Fruit fly (Drosophila melanogaster) whole organism, embryonic: ENCODE measurements around the gene lectin-37Db.

Experiments used
- Aef1 ChIP-seq: fragments of 200-800 bp; sonication (Bioruptor generic); IDR thresholded peaks from 3 replicates; pipeline ENCODE4 v1.3.6; 2022; ENCODE audit warnings: missing biosample characterization, missing genetic modification characterization
- CG11560 ChIP-seq: fragments of 200-800 bp; sonication (Bioruptor generic); IDR thresholded peaks from 3 replicates; pipeline ENCODE4 v1.3.6; 2022; ENCODE audit warnings: missing biosample characterization, missing genetic modification characterization
- CG12155 ChIP-seq: fragments of 200-800 bp; sonication (Bioruptor generic); optimal IDR thresholded peaks from 3 replicates; lab custom pipeline; 2016; ENCODE audit warnings: missing biosample characterization, missing genetic modification characterization
- CG13624 ChIP-seq: fragments of 200-800 bp; sonication (Bioruptor generic); optimal IDR thresholded peaks from 2 replicates; lab custom pipeline; 2016; ENCODE audit warnings: missing biosample characterization, missing genetic modification characterization
- CG14710 ChIP-seq: fragments of 200-800 bp; sonication (Bioruptor generic); optimal IDR thresholded peaks from 3 replicates; lab custom pipeline; 2019; ENCODE audit warnings: missing biosample characterization, mild to moderate bottlenecking, missing genetic modification characterization, moderate library complexity
- CG15514 ChIP-seq: fragments of 200-800 bp; sonication (Bioruptor generic); optimal IDR thresholded peaks from 3 replicates; lab custom pipeline; 2017; ENCODE audit warnings: missing biosample characterization, missing genetic modification characterization, mild to moderate bottlenecking, moderate library complexity, missing genetic modification reagents
- CG1647 ChIP-seq: fragments of 200-800 bp; sonication (Bioruptor generic); optimal IDR thresholded peaks from 3 replicates; lab custom pipeline; 2016; ENCODE audit warnings: missing biosample characterization, missing genetic modification characterization
- CG17186 ChIP-seq: fragments of 200-800 bp; sonication (Bioruptor generic); optimal IDR thresholded peaks from 3 replicates; lab custom pipeline; 2017; ENCODE audit warnings: missing biosample characterization, missing genetic modification reagents, missing genetic modification characterization
- CG17568 ChIP-seq: fragments of 200-800 bp; sonication (Bioruptor generic); optimal IDR thresholded peaks from 2 replicates; lab custom pipeline; 2018; ENCODE audit warnings: missing biosample characterization, mild to moderate bottlenecking, missing genetic modification characterization, moderate library complexity
- CG17829 ChIP-seq: fragments of 200-800 bp; optimal IDR thresholded peaks from 2 replicates; lab custom pipeline; 2019; ENCODE audit warnings: missing biosample characterization, mild to moderate bottlenecking, missing genetic modification characterization, moderate library complexity
- CG1832 ChIP-seq: fragments of 200-800 bp; sonication (Bioruptor generic); optimal IDR thresholded peaks from 2 replicates; lab custom pipeline; 2017; ENCODE audit warnings: missing biosample characterization, mild to moderate bottlenecking, missing genetic modification characterization, inconsistent platforms
- CG2129 ChIP-seq: fragments of 200-800 bp; sonication (Bioruptor generic); IDR thresholded peaks from 2 replicates; pipeline ENCODE4 v1.3.6; 2022; ENCODE audit warnings: missing biosample characterization, missing genetic modification characterization; ENCODE audit not compliant: partially characterized antibody
- CG30403 ChIP-seq: fragments of 200-800 bp; sonication (Bioruptor generic); optimal IDR thresholded peaks from 3 replicates; lab custom pipeline; 2016; ENCODE audit warnings: missing biosample characterization, missing genetic modification characterization
- CG31388 ChIP-seq: fragments of 200-800 bp; sonication (Bioruptor generic); optimal IDR thresholded peaks from 2 replicates; lab custom pipeline; 2016; ENCODE audit warnings: missing biosample characterization, missing genetic modification characterization
- CG31441 ChIP-seq: fragments of 200-800 bp; sonication (Bioruptor generic); IDR thresholded peaks from 2 replicates; pipeline ENCODE4 v1.3.6; 2022; ENCODE audit warnings: missing biosample characterization, missing genetic modification characterization
- CG34224 ChIP-seq: fragments of 200-800 bp; sonication (Bioruptor generic); IDR thresholded peaks from 3 replicates; pipeline ENCODE4 v1.3.6; 2022; ENCODE audit warnings: missing biosample characterization, missing genetic modification characterization; ENCODE audit not compliant: partially characterized antibody
- CG3838 ChIP-seq: fragments of 200-800 bp; sonication (Bioruptor generic); optimal IDR thresholded peaks from 3 replicates; lab custom pipeline; 2016; ENCODE audit warnings: missing biosample characterization, missing genetic modification characterization
- CG4282 ChIP-seq: fragments of 200-800 bp; sonication (Bioruptor generic); optimal IDR thresholded peaks from 2 replicates; lab custom pipeline; 2016; ENCODE audit warnings: missing biosample characterization, missing genetic modification characterization
- CG4328 ChIP-seq: fragments of 200-800 bp; sonication (Bioruptor generic); optimal IDR thresholded peaks from 3 replicates; lab custom pipeline; 2017; ENCODE audit warnings: missing biosample characterization, missing genetic modification reagents, missing genetic modification characterization
- CG4820 ChIP-seq: fragments of 200-800 bp; sonication (Bioruptor generic); optimal IDR thresholded peaks from 3 replicates; lab custom pipeline; 2016; ENCODE audit warnings: missing biosample characterization, missing genetic modification characterization
- CG6272 ChIP-seq: fragments of 200-800 bp; sonication (Bioruptor generic); IDR thresholded peaks from 2 replicates; pipeline ENCODE4 v1.3.6; 2022; ENCODE audit warnings: missing biosample characterization, missing genetic modification characterization
- CG7987 ChIP-seq: fragments of 200-800 bp; sonication (Bioruptor generic); optimal IDR thresholded peaks from 2 replicates; lab custom pipeline; 2018; ENCODE audit warnings: missing biosample characterization, mild to moderate bottlenecking, missing genetic modification characterization, moderate library complexity
- CG9727 ChIP-seq: fragments of 200-800 bp; sonication (Bioruptor generic); optimal IDR thresholded peaks from 3 replicates; lab custom pipeline; 2017; ENCODE audit warnings: missing biosample characterization, mild to moderate bottlenecking, missing genetic modification characterization
- CG9797 ChIP-seq: fragments of 200-800 bp; sonication (Bioruptor generic); optimal IDR thresholded peaks from 3 replicates; lab custom pipeline; 2018; ENCODE audit warnings: missing biosample characterization, mild to moderate bottlenecking, missing genetic modification characterization
- CTCF ChIP-seq: fragments of 200-800 bp; sonication (Bioruptor generic); optimal IDR thresholded peaks from 2 replicates; lab custom pipeline; 2017; ENCODE audit warnings: missing biosample characterization, mild to moderate bottlenecking, missing genetic modification characterization, moderate library complexity
- Doc3 ChIP-seq: fragments of 200-800 bp; sonication (Bioruptor generic); IDR thresholded peaks from 3 replicates; pipeline ENCODE4 v1.3.6; 2022; ENCODE audit warnings: missing biosample characterization, missing genetic modification characterization; ENCODE audit not compliant: partially characterized antibody
- HLH54F ChIP-seq: fragments of 200-800 bp; sonication (Bioruptor generic); optimal IDR thresholded peaks from 3 replicates; lab custom pipeline; 2016; ENCODE audit warnings: missing biosample characterization, missing genetic modification characterization
- HmgZ ChIP-seq: fragments of 200-800 bp; sonication (Bioruptor generic); optimal IDR thresholded peaks from 2 replicates; lab custom pipeline; 2018; ENCODE audit warnings: missing biosample characterization, mild to moderate bottlenecking, missing genetic modification characterization
- Hmr ChIP-seq: fragments of 200-800 bp; sonication (Bioruptor generic); optimal IDR thresholded peaks from 3 replicates; lab custom pipeline; 2017; ENCODE audit warnings: mild to moderate bottlenecking, missing biosample characterization, missing genetic modification reagents, missing genetic modification characterization
- MBD-R2 ChIP-seq: fragments of 200-800 bp; sonication (Bioruptor generic); IDR thresholded peaks from 2 replicates; pipeline ENCODE4 v1.3.6; 2022; ENCODE audit warnings: missing biosample characterization, missing genetic modification characterization
- MESR4 ChIP-seq: fragments of 200-800 bp; sonication (Bioruptor generic); optimal IDR thresholded peaks from 2 replicates; lab custom pipeline; 2018; ENCODE audit warnings: missing biosample characterization, mild to moderate bottlenecking, missing genetic modification characterization, moderate library complexity
- Med ChIP-seq: fragments of 200-800 bp; sonication (Bioruptor generic); peaks from one replicate; lab custom pipeline; 2016; ENCODE audit warnings: missing biosample characterization, missing genetic modification characterization, mild to moderate bottlenecking, inconsistent platforms, moderate library complexity
- PHDP ChIP-seq: fragments of 200-800 bp; sonication (Bioruptor generic); optimal IDR thresholded peaks from 3 replicates; lab custom pipeline; 2018; ENCODE audit warnings: missing biosample characterization, mild to moderate bottlenecking, missing genetic modification characterization, moderate library complexity
- Ssrp ChIP-seq: fragments of 200-800 bp; sonication (Bioruptor generic); optimal IDR thresholded peaks from 2 replicates; lab custom pipeline; 2018; ENCODE audit warnings: missing biosample characterization, mild to moderate bottlenecking, missing genetic modification characterization, moderate library complexity
- TFAM ChIP-seq: fragments of 200-800 bp; sonication (Bioruptor generic); optimal IDR thresholded peaks from 2 replicates; lab custom pipeline; 2017; ENCODE audit warnings: missing biosample characterization, missing genetic modification characterization, inconsistent platforms
- corto ChIP-seq: fragments of 200-800 bp; sonication (Bioruptor generic); optimal IDR thresholded peaks from 2 replicates; lab custom pipeline; 2016; ENCODE audit warnings: missing biosample characterization, mild to moderate bottlenecking, missing genetic modification characterization, moderate library complexity
- dimm ChIP-seq: fragments of 200-800 bp; sonication (Bioruptor generic); IDR thresholded peaks from 2 replicates; pipeline ENCODE4 v1.3.6; 2022; ENCODE audit warnings: missing biosample characterization, missing genetic modification characterization
- hth ChIP-seq: fragments of >200 bp; optimal IDR thresholded peaks from 2 replicates; lab custom pipeline; 2017; ENCODE audit warnings: inconsistent platforms
- jumu ChIP-seq: fragments of 200-800 bp; sonication (Bioruptor generic); optimal IDR thresholded peaks from 3 replicates; lab custom pipeline; 2016; ENCODE audit warnings: missing biosample characterization, missing genetic modification characterization
- ken ChIP-seq: fragments of 200-800 bp; sonication (Bioruptor generic); IDR thresholded peaks from 3 replicates; pipeline ENCODE4 v1.3.6; 2022; ENCODE audit warnings: missing biosample characterization, missing genetic modification characterization
- kni ChIP-seq: fragments of 200-800 bp; sonication (Bioruptor generic); optimal IDR thresholded peaks from 3 replicates; lab custom pipeline; 2017; ENCODE audit warnings: mild to moderate bottlenecking, missing biosample characterization, missing genetic modification reagents, missing genetic modification characterization
- lilli ChIP-seq: fragments of 200-800 bp; sonication (Bioruptor generic); optimal IDR thresholded peaks from 3 replicates; lab custom pipeline; 2016; ENCODE audit warnings: missing biosample characterization, missing genetic modification characterization
- nerfin-1 ChIP-seq: fragments of 200-800 bp; sonication (Bioruptor generic); optimal IDR thresholded peaks from 3 replicates; lab custom pipeline; 2019; ENCODE audit warnings: missing biosample characterization, mild to moderate bottlenecking, missing genetic modification characterization, moderate library complexity
- phol ChIP-seq: fragments of 200-800 bp; sonication (Bioruptor generic); optimal IDR thresholded peaks from 3 replicates; lab custom pipeline; 2018; ENCODE audit warnings: missing biosample characterization, mild to moderate bottlenecking, missing genetic modification characterization, moderate library complexity
- pzg ChIP-seq: fragments of 200-800 bp; sonication (Bioruptor generic); optimal IDR thresholded peaks from 3 replicates; lab custom pipeline; 2018; ENCODE audit warnings: missing biosample characterization, mild to moderate bottlenecking, missing genetic modification characterization, moderate library complexity
- ssp ChIP-seq: fragments of 200-800 bp; sonication (Bioruptor generic); IDR thresholded peaks from 2 replicates; pipeline ENCODE4 v1.3.6; 2022; ENCODE audit warnings: missing biosample characterization, missing genetic modification characterization
- stwl ChIP-seq: fragments of 200-800 bp; sonication (Bioruptor generic); optimal IDR thresholded peaks from 3 replicates; lab custom pipeline; 2018; ENCODE audit warnings: missing biosample characterization, mild to moderate bottlenecking, missing genetic modification characterization, moderate library complexity
- tin ChIP-seq: fragments of 200-800 bp; sonication (Bioruptor generic); optimal IDR thresholded peaks from 3 replicates; lab custom pipeline; 2016; ENCODE audit warnings: missing biosample characterization, missing genetic modification characterization
- tio ChIP-seq: fragments of 200-800 bp; sonication (Bioruptor generic); optimal IDR thresholded peaks from 2 replicates; lab custom pipeline; 2017; ENCODE audit warnings: missing biosample characterization, missing genetic modification characterization, inconsistent platforms
- tx ChIP-seq: fragments of 200-800 bp; sonication (Bioruptor generic); optimal IDR thresholded peaks from 2 replicates; lab custom pipeline; 2016; ENCODE audit warnings: missing biosample characterization, missing genetic modification characterization
- zf30C ChIP-seq: fragments of 200-800 bp; sonication (Bioruptor generic); optimal IDR thresholded peaks from 3 replicates; lab custom pipeline; 2018; ENCODE audit warnings: missing biosample characterization, mild to moderate bottlenecking, missing genetic modification characterization

lectin-37Db gene

DNA sequence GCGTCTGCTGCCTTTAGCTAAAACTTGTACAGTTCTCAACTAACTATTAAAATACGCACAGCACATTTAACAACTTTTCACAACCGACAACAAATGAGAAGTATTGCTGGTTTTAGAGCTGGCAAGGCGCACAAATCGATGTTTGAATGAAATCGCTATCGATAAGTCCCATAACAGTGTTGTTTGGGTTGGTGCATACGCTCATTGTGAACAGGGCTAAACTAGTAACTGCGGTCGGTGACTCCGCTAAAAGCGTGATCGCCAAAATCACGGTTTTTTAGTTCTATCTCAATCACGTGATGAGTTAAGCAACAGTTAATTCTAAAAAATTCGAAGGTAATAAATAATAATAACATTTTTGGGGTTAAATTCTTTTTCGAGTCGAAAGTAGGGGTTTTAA lies 34.5 kb downstream of the lectin-37Db start, which contains the start of gene Top2 (continued):
- TF ChIP-seq CG2129 (GFP tag; lab: Robert Waterston, UW): peak; percentile 63
- TF ChIP-seq CG9797: peak; percentile 66
- no peak for TF ChIP-seq CG1647 (GFP tag; lab: Kevin White, UChicago)
- peak; percentile 82 for TF ChIP-seq Hmr (GFP tag; lab: Kevin White, UChicago)
- TF ChIP-seq phol: peak; percentile 36
- no peak for TF ChIP-seq PHDP (tag; lab: Kevin White, UChicago)
- TF ChIP-seq jumu (GFP tag; lab: Kevin White, UChicago): peak; percentile 39
- TF ChIP-seq corto: no peak
- no peak for TF ChIP-seq nerfin-1 (tag; lab: Kevin White, UChicago)
- TF ChIP-seq tio: no peak
- TF ChIP-seq CG3838 (GFP tag; lab: Kevin White, UChicago): no peak
- peak; percentile 92 for TF ChIP-seq Med (GFP tag; lab: Kevin White, UChicago)
- TF ChIP-seq CG1832: no peak
- TF ChIP-seq CG17829 (tag; lab: Kevin White, UChicago): peak; percentile 74
- peak; percentile 48 for TF ChIP-seq tin (GFP tag; lab: Kevin White, UChicago)
- TF ChIP-seq MESR4: peak; percentile 47
- peak; percentile 84 for TF ChIP-seq HmgZ
- TF ChIP-seq TFAM (GFP tag; lab: Kevin White, UChicago): no peak
- TF ChIP-seq CG17186 (GFP tag; lab: Kevin White, UChicago): peak; percentile 92
- TF ChIP-seq stwl (tag; lab: Kevin White, UChicago): peak; percentile 89
- 0 out of 3 replicates have a peak, but pooled peaks have one; percentile 7 for TF ChIP-seq ken (GFP tag; lab: Robert Waterston, UW)
- TF ChIP-seq kni: no peak
- no peak for TF ChIP-seq CG31388
- TF ChIP-seq pzg: peak; percentile 97
- peak; percentile 55 for TF ChIP-seq lilli (GFP tag; lab: Kevin White, UChicago)
- TF ChIP-seq CG14710 (tag; lab: Kevin White, UChicago): peak; percentile 94
- TF ChIP-seq hth: no peak
- TF ChIP-seq tx (GFP tag; lab: Kevin White, UChicago): peak; percentile 12
- TF ChIP-seq Doc3 (GFP tag; lab: Robert Waterston, UW): peak; percentile 61
- TF ChIP-seq HLH54F: peak; percentile 40
- TF ChIP-seq CG4820 (GFP tag; lab: Kevin White, UChicago): no peak
- TF ChIP-seq CG4328 (GFP tag; lab: Kevin White, UChicago): no peak
- peak; percentile 24 for TF ChIP-seq CG9727 (GFP tag; lab: Kevin White, UChicago)
- TF ChIP-seq CG11560 (tag; lab: Robert Waterston, UW): peak; percentile 79; the same call in 2 of the 3 replicates
- no peak for TF ChIP-seq dimm (GFP tag; lab: Robert Waterston, UW)
- TF ChIP-seq CG13624 (GFP tag; lab: Kevin White, UChicago): peak; percentile 62
- TF ChIP-seq CG34224 (GFP tag; lab: Robert Waterston, UW): peak; percentile 63
- TF ChIP-seq CG17568: no peak
- peak; percentile 89 for TF ChIP-seq MBD-R2 (GFP tag; lab: Robert Waterston, UW)
- TF ChIP-seq zf30C: no peak
- peak; percentile 34 for TF ChIP-seq CG12155 (GFP tag; lab: Kevin White, UChicago)
- TF ChIP-seq ssp (GFP tag; lab: Robert Waterston, UW): peak; percentile 83
- TF ChIP-seq CG6272: no peak
- TF ChIP-seq CG30403 (GFP tag; lab: Kevin White, UChicago): peak; percentile 27
- peak; percentile 99 for TF ChIP-seq CG31441 (GFP tag; lab: Robert Waterston, UW)
- peak; percentile 43 for TF ChIP-seq Ssrp (tag; lab: Kevin White, UChicago)
- TF ChIP-seq CG7987: peak; percentile 72
- peak; percentile 41 for TF ChIP-seq CG4282 (GFP tag; lab: Kevin White, UChicago)
- TF ChIP-seq CG15514: peak; percentile 86
- peak; percentile 70 for TF ChIP-seq CTCF (GFP tag; lab: Kevin White, UChicago)
- peak; percentile 39 for TF ChIP-seq Aef1 (GFP tag; lab: Robert Waterston, UW)
